Worm (Caenorhabditis elegans): ENCODE results near the gene nstp-1.
"Not testable (repeated sequence)": the region's sequence is repeated elsewhere in the genome, so short reads cannot be mapped to it uniquely, and the experiment has no call there.

DNA sequence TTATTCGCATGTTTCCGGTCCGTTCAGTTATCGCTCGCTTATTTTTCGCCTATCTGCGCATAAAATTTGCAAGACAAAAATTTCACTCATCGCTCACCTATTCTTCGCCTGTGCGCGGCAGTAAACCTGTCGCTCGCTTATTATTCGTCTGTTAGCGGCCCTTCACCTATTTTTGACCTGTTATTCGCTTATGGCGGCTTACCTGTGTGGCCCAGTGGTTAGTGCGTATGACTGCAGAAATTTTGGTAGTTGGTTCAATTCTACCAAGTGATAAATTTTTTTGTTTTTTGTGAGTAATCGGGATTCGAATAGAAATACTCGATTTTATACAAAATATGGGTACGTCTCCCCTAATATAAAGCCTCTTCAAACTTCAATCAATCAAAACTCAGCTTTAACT, 20.6 kb upstream of the nstp-1 start:
- TF ChIP-seq Y67H2A.10 (GFP tag; conservative IDR thresholded peaks at IDR 0.05); ekl-4 (GFP tag; IDR thresholded peaks at IDR 0.05); T26A5.8 (tag; optimal IDR thresholded peaks at IDR 0.05); nhr-179 (tag; optimal IDR thresholded peaks at IDR 0.05); aptf-2 (GFP tag; conservative IDR thresholded peaks at IDR 0.05); athp-1 (tag; optimal IDR thresholded peaks at IDR 0.05); unc-130 (GFP tag; optimal IDR thresholded peaks at IDR 0.05); nfya-1 (tag; optimal IDR thresholded peaks at IDR 0.05; ENCODE audit: borderline replicate concordance, insufficient read depth); lsy-27 (tag; optimal IDR thresholded peaks at IDR 0.05; ENCODE audit: borderline replicate concordance, insufficient read depth); him-1 (tag; optimal IDR thresholded peaks at IDR 0.05): not testable (repeated sequence)
- peak; percentile 63; the same call in 1 of the 2 replicates for TF ChIP-seq madf-3 (GFP tag; IDR thresholded peaks at IDR 0.05)

All from whole organism, young adult.